Worm (Caenorhabditis elegans) whole organism, L4/young adult: ENCODE measurements around the gene best-24.

Source experiments
- W03F9.2 ChIP-seq: fragments of 150-350 bp; optimal IDR thresholded peaks from 2 replicates; lab custom pipeline; 2014; ENCODE audit warnings: missing biosample characterization, missing genetic modification characterization
- dao-5 ChIP-seq: sonication (generic microtip); optimal IDR thresholded peaks from 2 replicates; lab custom pipeline; 2016; ENCODE audit warnings: missing genotype, missing genetic modification characterization, moderate library complexity, missing compliant biosample characterization
- him-1 ChIP-seq: sonication (generic microtip); optimal IDR thresholded peaks from 2 replicates; lab custom pipeline; 2016; ENCODE audit warnings: missing genotype, missing genetic modification reagents, missing genetic modification characterization, missing compliant biosample characterization

DNA sequence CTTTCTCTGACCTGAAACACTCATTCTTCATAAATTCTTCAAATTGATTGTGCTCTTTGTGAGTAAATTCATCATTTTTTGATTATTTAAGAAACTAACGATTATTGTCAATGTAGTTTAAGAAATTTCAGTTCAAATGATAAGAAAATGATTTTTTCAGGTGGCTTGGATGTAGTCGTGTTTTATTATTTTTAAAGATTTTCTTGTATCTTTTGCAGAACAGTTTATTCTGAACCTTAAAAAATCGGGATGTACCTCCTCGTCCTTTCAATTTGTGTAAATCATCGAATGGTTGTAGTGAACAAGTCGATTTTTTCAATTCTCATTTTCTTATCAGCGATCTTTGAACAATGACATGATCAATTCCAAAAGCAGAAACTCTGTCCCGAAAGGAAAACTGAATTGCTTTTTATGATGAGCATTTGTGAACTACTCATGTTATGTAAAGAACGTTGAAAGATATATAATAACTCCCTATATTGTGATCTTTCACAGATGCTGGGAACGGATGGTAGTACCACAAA is 35.5 kb upstream of the best-24 start, which contains the start of gene slc-17.3:
- no peak for TF ChIP-seq him-1
- no peak for TF ChIP-seq W03F9.2
- TF ChIP-seq dao-5 (tag; lab: Kevin White, UChicago): no peak
